Fruit fly (Drosophila melanogaster): ENCODE measurements around the gene CG10587.

Gene CG10587

DNA sequence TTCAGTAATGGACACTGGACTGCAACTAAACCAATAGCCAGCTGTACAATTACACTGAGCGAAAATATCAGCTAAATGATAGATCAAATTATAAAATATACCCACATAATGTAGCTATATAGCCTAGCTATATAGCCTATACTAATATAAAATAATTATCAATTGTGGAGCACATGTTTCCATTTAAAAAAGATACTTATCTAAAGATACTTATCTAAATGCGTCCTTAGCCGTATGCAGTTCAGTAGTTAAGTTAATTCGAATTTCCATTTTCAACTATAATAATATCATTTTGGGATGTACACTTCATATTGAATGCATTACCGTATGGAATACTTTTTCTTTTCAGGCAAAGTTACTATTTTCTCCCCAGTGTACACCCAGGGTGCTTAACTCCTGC is 43.4 kb downstream of the CG10587 start:
- TF ChIP-seq noc (tag; optimal IDR thresholded peaks at IDR 0.05): no peak

dm6 chr3L:20917025-20917691 is 45.2 kb downstream of the CG10587 start:
- TF ChIP-seq noc (tag; optimal IDR thresholded peaks at IDR 0.05): no peak

- TF ChIP-seq noc (tag; optimal IDR thresholded peaks at IDR 0.05): no peak
Measured at dm6 chr3L:20915111-20915510, 47.2 kb downstream of the CG10587 start.

- TF ChIP-seq noc (tag; optimal IDR thresholded peaks at IDR 0.05): no peak
Measured at dm6 chr3L:20914375-20914774, 48.0 kb downstream of the CG10587 start.
